Worm (Caenorhabditis elegans): ENCODE results near the gene ceph-41.
A peak's percentile ranks its signal among the peaks of the same experiment; 100 is the strongest.

The ceph-41 gene

ce11 chrIV:8151721-8152120, 24.7 kb downstream of the ceph-41 start (continued):
- TF ChIP-seq pqm-1 (tag; optimal IDR thresholded peaks at IDR 0.05) (peak; percentile 72), duxl-1 (tag; optimal IDR thresholded peaks at IDR 0.05; ENCODE audit: poor library complexity) (no peak)

- TF ChIP-seq fos-1 (tag; optimal IDR thresholded peaks at IDR 0.05) (no peak), egl-27 (tag; optimal IDR thresholded peaks at IDR 0.05) (no peak), unc-62 (GFP tag; optimal IDR thresholded peaks at IDR 0.05 in 1 of 2) (peak in 1 of 2 experiments; percentile 50), unc-62 (tag; optimal IDR thresholded peaks at IDR 0.05) (no peak), arid-1 (GFP tag; conservative IDR thresholded peaks at IDR 0.05) (no peak)
Observed at ce11 chrIV:8152145-8152544, 25.1 kb downstream of the ceph-41 start, which contains the start of gene faah-2. TSS of gene faah-2 (plus strand) at chrIV:8152445.

ce11 chrIV:8152688-8153087, 25.7 kb downstream of the ceph-41 start:
- TF ChIP-seq daf-16 (GFP tag; optimal IDR thresholded peaks at IDR 0.05) (no peak), daf-16 (tag; optimal IDR thresholded peaks at IDR 0.05) (peak; percentile 49), nhr-111 (GFP tag; optimal IDR thresholded peaks at IDR 0.05) (no peak), pqm-1 (tag; optimal IDR thresholded peaks at IDR 0.05) (peak; percentile 54), dve-1 (tag; optimal IDR thresholded peaks at IDR 0.05; ENCODE audit: insufficient read depth) (peak; percentile 21), nhr-28 (tag; optimal IDR thresholded peaks at IDR 0.05) (peak; percentile 53), hlh-11 (tag; optimal IDR thresholded peaks at IDR 0.05) (peak; percentile 11), ces-1 (GFP tag; optimal IDR thresholded peaks at IDR 0.05) (no peak), nhr-10 (tag; optimal IDR thresholded peaks at IDR 0.05) (no peak), ceh-62 (tag; optimal IDR thresholded peaks at IDR 0.05) (no peak), dmd-6 (GFP tag; IDR thresholded peaks at IDR 0.05) (0 out of 2 replicates have a peak, but pooled peaks have one; percentile 9), spr-1 (tag; optimal IDR thresholded peaks at IDR 0.05) (no peak), dpl-1 (GFP tag; optimal IDR thresholded peaks at IDR 0.05) (no peak)

ce11 chrIV:8153163-8153562, 26.2 kb downstream of the ceph-41 start:
- TF ChIP-seq unc-62 (GFP tag; optimal IDR thresholded peaks at IDR 0.05 in 1 of 2) = peak in 1 of 2 experiments; percentile 93
- no peak for TF ChIP-seq unc-62 (tag; optimal IDR thresholded peaks at IDR 0.05)
- TF ChIP-seq ZK546.5 (tag; optimal IDR thresholded peaks at IDR 0.05) = no peak

ce11 chrIV:8154966-8155365, 28.0 kb downstream of the ceph-41 start:
- no peak for TF ChIP-seq ceh-28 (tag; optimal IDR thresholded peaks at IDR 0.05)
- TF ChIP-seq unc-62 (GFP tag; optimal IDR thresholded peaks at IDR 0.05 in 1 of 2) = peak in 1 of 2 experiments; percentile 66
- TF ChIP-seq unc-62 (tag; optimal IDR thresholded peaks at IDR 0.05) = no peak
- no peak for TF ChIP-seq fos-1 (tag; optimal IDR thresholded peaks at IDR 0.05)
- TF ChIP-seq aha-1 (tag) = peak; percentile 54
- TF ChIP-seq T26A8.4 (GFP tag; IDR thresholded peaks at IDR 0.05) = no peak
- TF ChIP-seq daf-12 (tag; optimal IDR thresholded peaks at IDR 0.05) = no peak
- TF ChIP-seq mes-2 (tag; optimal IDR thresholded peaks at IDR 0.05; ENCODE audit: poor library complexity, severe bottlenecking) = peak; percentile 28
- TF ChIP-seq pha-4 (GFP tag; IDR thresholded peaks at IDR 0.05) = no peak
- TF ChIP-seq pha-4 (tag; optimal IDR thresholded peaks at IDR 0.05) = no peak

ce11 chrIV:8157161-8157560, 30.2 kb downstream of the ceph-41 start, which contains the start of gene B0218.5:
TSS of gene B0218.5 (minus strand) at chrIV:8157261.
- no peak for TF ChIP-seq hif-1 (tag; optimal IDR thresholded peaks at IDR 0.05)
- no peak for TF ChIP-seq ceh-82 (tag; optimal IDR thresholded peaks at IDR 0.05)
- no peak for TF ChIP-seq lsy-2 (tag; optimal IDR thresholded peaks at IDR 0.05)
- no peak for TF ChIP-seq zip-11 (GFP tag; IDR thresholded peaks at IDR 0.05)
- no peak for TF ChIP-seq nhr-76 (tag; optimal IDR thresholded peaks at IDR 0.05)
- TF ChIP-seq gei-8 (GFP tag; optimal IDR thresholded peaks at IDR 0.05) = no peak
- TF ChIP-seq nhr-48 (tag; optimal IDR thresholded peaks at IDR 0.05) = no peak
- no peak for TF ChIP-seq fos-1 (tag; optimal IDR thresholded peaks at IDR 0.05)
- TF ChIP-seq nhr-102 (tag; optimal IDR thresholded peaks at IDR 0.05) = no peak
- no peak for TF ChIP-seq lin-39 (tag; optimal IDR thresholded peaks at IDR 0.05)
- TF ChIP-seq mxl-3 (GFP tag; optimal IDR thresholded peaks at IDR 0.05) = no peak
- TF ChIP-seq tra-1 (GFP tag; IDR thresholded peaks at IDR 0.05) = no peak
- TF ChIP-seq egl-43 (GFP tag; IDR thresholded peaks at IDR 0.05) = no peak
- TF ChIP-seq arid-1 (GFP tag; conservative IDR thresholded peaks at IDR 0.05) = no peak
- no peak for TF ChIP-seq nhr-41 (GFP tag; IDR thresholded peaks at IDR 0.05)
- no peak for TF ChIP-seq Y48G9A.11 (GFP tag; IDR thresholded peaks at IDR 0.05)
- TF ChIP-seq nhr-28 (tag; optimal IDR thresholded peaks at IDR 0.05) = no peak
